Worm (Caenorhabditis elegans) whole organism, L1 larva: Measurements from ENCODE around the gene str-140.

Experiments used
- C04F5.9 ChIP-seq: sonication (generic microtip); optimal IDR thresholded peaks from 2 replicates; lab custom pipeline; 2016; ENCODE audit warnings: missing genetic modification characterization, missing compliant biosample characterization
- C16A3.4 ChIP-seq: fragments of 150-350 bp; optimal IDR thresholded peaks from 2 replicates; lab custom pipeline; 2014; ENCODE audit warnings: missing biosample characterization, missing genetic modification characterization
- C34B4.2 ChIP-seq: sonication (generic microtip); optimal IDR thresholded peaks from 2 replicates; lab custom pipeline; 2017; ENCODE audit warnings: mild to moderate bottlenecking, missing genetic modification characterization, missing compliant biosample characterization
- Y116A8C.19 ChIP-seq: sonication (generic microtip); optimal IDR thresholded peaks from 2 replicates; lab custom pipeline; 2016; ENCODE audit warnings: missing compliant biosample characterization, missing genetic modification characterization, borderline replicate concordance
- aha-1 ChIP-seq: fragments of 150-350 bp; optimal IDR thresholded peaks from 2 replicates; lab custom pipeline; 2014; ENCODE audit warnings: missing biosample characterization, missing genetic modification characterization
- alr-1 ChIP-seq: fragments of 200-800 bp; sonication (Bioruptor generic); optimal IDR thresholded peaks from 2 replicates; lab custom pipeline; 2018; ENCODE audit warnings: borderline replicate concordance, mild to moderate bottlenecking, missing genetic modification characterization, missing compliant biosample characterization
- aly-2 ChIP-seq: fragments of 150-350 bp; optimal IDR thresholded peaks from 2 replicates; lab custom pipeline; 2014; ENCODE audit warnings: missing biosample characterization, missing genetic modification characterization
- ama-1 ChIP-seq: fragments of 150-350 bp; optimal IDR thresholded peaks from 2 replicates; lab custom pipeline; 2014
- blmp-1 ChIP-seq: fragments of 150-350 bp; optimal IDR thresholded peaks from 2 replicates; lab custom pipeline; 2014; ENCODE audit warnings: missing biosample characterization, missing genetic modification characterization
- ceh-63 ChIP-seq: fragments of 200-800 bp; sonication (Bioruptor generic); optimal IDR thresholded peaks from 2 replicates; lab custom pipeline; 2018; ENCODE audit warnings: mild to moderate bottlenecking, missing genetic modification characterization, missing compliant biosample characterization
- ceh-82 ChIP-seq, 3 experiments: fragments of 150-350 bp in 1 of 3; sonication (generic microtip) in 2 of 3; optimal IDR thresholded peaks; 2 replicates each; lab custom pipeline; 2014 to 2017; ENCODE audit warnings: missing biosample characterization in 3 of 3, missing genetic modification characterization in 3 of 3
- ceh-88 ChIP-seq: fragments of 200-800 bp; sonication (Bioruptor generic); IDR thresholded peaks from 2 replicates; pipeline ENCODE4 v1.3.6; 2022; ENCODE audit warnings: missing genetic modification characterization, missing compliant biosample characterization
- ces-1 ChIP-seq: fragments of 150-350 bp; optimal IDR thresholded peaks from 2 replicates; lab custom pipeline; 2014; ENCODE audit warnings: missing biosample characterization, missing genetic modification reagents, missing genetic modification characterization
- dpl-1 ChIP-seq, 3 experiments: fragments of 150-350 bp in 2 of 3; sonication (generic microtip) in 1 of 3; optimal IDR thresholded peaks; 2 replicates each; lab custom pipeline; 2014 to 2017; ENCODE audit warnings: missing biosample characterization in 3 of 3, missing genetic modification characterization in 3 of 3, missing genetic modification reagents in 3 of 3
- dsc-1 ChIP-seq: sonication (generic microtip); optimal IDR thresholded peaks from 2 replicates; lab custom pipeline; 2016; ENCODE audit warnings: mild to moderate bottlenecking, missing genetic modification characterization, missing compliant biosample characterization
- efl-1 ChIP-seq, 4 experiments: fragments of 150-350 bp; optimal IDR thresholded peaks in 3 of 4; peaks in 1 of 4; 1 replicate in 1 of 4; 2 replicates in 3 of 4; lab custom pipeline; 2014; ENCODE audit warnings: missing biosample characterization in 2 of 4, missing genetic modification characterization in 2 of 4, missing genetic modification reagents in 2 of 4
- efl-3 ChIP-seq: fragments of 200-800 bp; sonication (Bioruptor generic); optimal IDR thresholded peaks from 2 replicates; lab custom pipeline; 2018; ENCODE audit warnings: mild to moderate bottlenecking, missing genetic modification characterization, missing compliant biosample characterization
- egl-13 ChIP-seq: sonication (generic microtip); optimal IDR thresholded peaks from 2 replicates; lab custom pipeline; 2016; ENCODE audit warnings: missing genotype, missing genetic modification reagents, missing genetic modification characterization, missing compliant biosample characterization
- egl-27 ChIP-seq, 2 experiments: fragments of 150-350 bp in 1 of 2; sonication (generic microtip); optimal IDR thresholded peaks; 3 replicates each; lab custom pipeline; 2017 to 2018; ENCODE audit warnings: missing biosample characterization in 2 of 2, missing genetic modification characterization in 2 of 2, missing genetic modification reagents in 2 of 2
- elt-2 ChIP-seq: sonication (generic microtip); optimal IDR thresholded peaks from 2 replicates; lab custom pipeline; 2016; ENCODE audit warnings: missing genetic modification characterization, mild to moderate bottlenecking, inconsistent platforms, missing compliant biosample characterization, missing genetic modification reagents
- elt-3 ChIP-seq, 6 experiments: fragments of 150-350 bp in 1 of 6; sonication (generic microtip); optimal IDR thresholded peaks; 2 replicates each; lab custom pipeline; 2017 to 2018; ENCODE audit warnings: missing biosample characterization in 6 of 6, missing genetic modification characterization in 6 of 6, inconsistent platforms in 1 of 6
- ets-5 ChIP-seq: fragments of 200-800 bp; sonication (Bioruptor generic); IDR thresholded peaks from 2 replicates; pipeline ENCODE4 v1.3.6; 2022; ENCODE audit warnings: missing genetic modification characterization, missing compliant biosample characterization
- fkh-10 ChIP-seq: sonication (generic microtip); optimal IDR thresholded peaks from 2 replicates; lab custom pipeline; 2017; ENCODE audit warnings: missing biosample characterization, missing genetic modification reagents, missing genetic modification characterization
- fkh-8 ChIP-seq: sonication (generic microtip); optimal IDR thresholded peaks from 2 replicates; lab custom pipeline; 2016; ENCODE audit warnings: mild to moderate bottlenecking, missing genetic modification characterization, missing compliant biosample characterization
- grh-1 ChIP-seq: fragments of 200-800 bp; sonication (Bioruptor generic); IDR thresholded peaks from 2 replicates; pipeline ENCODE4 v1.3.6; 2022; ENCODE audit warnings: missing genetic modification reagents, missing genetic modification characterization, missing compliant biosample characterization
- hlh-4 ChIP-seq: sonication (generic microtip); optimal IDR thresholded peaks from 2 replicates; lab custom pipeline; 2016; ENCODE audit warnings: mild to moderate bottlenecking, missing genetic modification characterization, missing compliant biosample characterization
- hpl-2 ChIP-seq: fragments of 150-350 bp; optimal IDR thresholded peaks from 2 replicates; lab custom pipeline; 2014; ENCODE audit warnings: missing biosample characterization, missing genetic modification reagents, missing genetic modification characterization
- irx-1 ChIP-seq: sonication (generic microtip); optimal IDR thresholded peaks from 2 replicates; lab custom pipeline; 2016; ENCODE audit warnings: missing genetic modification characterization, missing compliant biosample characterization
- lin-35 ChIP-seq, 2 experiments: fragments of 150-350 bp; optimal IDR thresholded peaks; 2 replicates each; lab custom pipeline; 2014; ENCODE audit warnings: missing biosample characterization in 2 of 2, missing genetic modification characterization in 2 of 2, missing genetic modification reagents in 2 of 2
- lir-3 ChIP-seq: sonication (generic microtip); optimal IDR thresholded peaks from 2 replicates; lab custom pipeline; 2016; ENCODE audit warnings: mild to moderate bottlenecking, missing genetic modification characterization, moderate library complexity, missing compliant biosample characterization; ENCODE audit not compliant: poor library complexity
- mab-9 ChIP-seq: fragments of 200-800 bp; sonication (Bioruptor generic); IDR thresholded peaks from 2 replicates; pipeline ENCODE4 v1.3.6; 2022; ENCODE audit warnings: missing genetic modification reagents, missing genetic modification characterization, missing compliant biosample characterization
- mdl-1 ChIP-seq, 2 experiments: fragments of 150-350 bp; optimal IDR thresholded peaks; 2 replicates each; lab custom pipeline; 2014 to 2017; ENCODE audit warnings: missing biosample characterization in 2 of 2, missing genetic modification characterization in 2 of 2, inconsistent platforms in 1 of 2
- nhr-11 ChIP-seq: fragments of 150-350 bp; optimal IDR thresholded peaks from 2 replicates; lab custom pipeline; 2014; ENCODE audit warnings: missing biosample characterization, missing genetic modification characterization
- nhr-12 ChIP-seq: sonication (generic microtip); optimal IDR thresholded peaks from 2 replicates; lab custom pipeline; 2017; ENCODE audit warnings: missing biosample characterization, missing genetic modification characterization
- nhr-19 ChIP-seq: fragments of 200-800 bp; sonication (Bioruptor generic); conservative IDR thresholded peaks from 2 replicates; pipeline ENCODE4 v1.3.6; 2022; ENCODE audit warnings: missing genetic modification characterization, missing compliant biosample characterization
- nhr-237 ChIP-seq: fragments of 150-350 bp; optimal IDR thresholded peaks from 2 replicates; lab custom pipeline; 2014; ENCODE audit warnings: missing biosample characterization, missing genetic modification characterization
- nhr-28 ChIP-seq: fragments of 150-350 bp; optimal IDR thresholded peaks from 2 replicates; lab custom pipeline; 2014; ENCODE audit warnings: missing biosample characterization, missing genetic modification characterization
- nhr-71 ChIP-seq: sonication (generic microtip); optimal IDR thresholded peaks from 2 replicates; lab custom pipeline; 2016; ENCODE audit warnings: mild to moderate bottlenecking, missing genetic modification characterization, moderate library complexity, missing compliant biosample characterization
- nhr-77 ChIP-seq: fragments of 150-350 bp; optimal IDR thresholded peaks from 2 replicates; lab custom pipeline; 2014; ENCODE audit warnings: missing biosample characterization, missing genetic modification characterization
- nhr-85 ChIP-seq: sonication (generic microtip); peaks from one replicate; lab custom pipeline; 2016; ENCODE audit warnings: missing genetic modification characterization, inconsistent platforms, missing compliant biosample characterization
- rnt-1 ChIP-seq: sonication (generic microtip); optimal IDR thresholded peaks from 2 replicates; lab custom pipeline; 2016; ENCODE audit warnings: mild to moderate bottlenecking, missing genetic modification characterization, moderate library complexity, missing compliant biosample characterization
- skn-1 ChIP-seq: fragments of 150-350 bp; optimal IDR thresholded peaks from 2 replicates; lab custom pipeline; 2014; ENCODE audit warnings: missing biosample characterization, missing genetic modification characterization
- snu-23 ChIP-seq: sonication (generic microtip); optimal IDR thresholded peaks from 2 replicates; lab custom pipeline; 2016; ENCODE audit warnings: missing genetic modification characterization, missing compliant biosample characterization
- tbx-2 ChIP-seq: sonication (generic microtip); optimal IDR thresholded peaks from 2 replicates; lab custom pipeline; 2016; ENCODE audit warnings: missing genetic modification characterization, missing compliant biosample characterization
- tlp-1 ChIP-seq: fragments of 150-350 bp; optimal IDR thresholded peaks from 2 replicates; lab custom pipeline; 2014; ENCODE audit warnings: missing biosample characterization, missing genetic modification characterization
- unc-86 ChIP-seq: sonication (generic microtip); optimal IDR thresholded peaks from 2 replicates; lab custom pipeline; 2016; ENCODE audit warnings: missing genetic modification characterization, missing compliant biosample characterization
- unc-98 ChIP-seq: fragments of 200-800 bp; sonication (Bioruptor generic); IDR thresholded peaks from 2 replicates; pipeline ENCODE4 v1.3.6; 2022; ENCODE audit warnings: missing genetic modification characterization, missing compliant biosample characterization
- xbp-1 ChIP-seq: sonication (generic microtip); optimal IDR thresholded peaks from 2 replicates; lab custom pipeline; 2016; ENCODE audit warnings: missing genetic modification characterization, missing compliant biosample characterization
- zip-4 ChIP-seq: fragments of 200-800 bp; sonication (Bioruptor generic); optimal IDR thresholded peaks from 2 replicates; lab custom pipeline; 2018; ENCODE audit warnings: mild to moderate bottlenecking, missing genetic modification characterization, moderate library complexity, missing compliant biosample characterization
- ztf-4 ChIP-seq: fragments of 150-350 bp; optimal IDR thresholded peaks from 2 replicates; lab custom pipeline; 2014; ENCODE audit warnings: missing biosample characterization, missing genetic modification characterization

str-140 gene

ce11 chrV:8044957-8045356 is 22.7 kb downstream of the str-140 start (continued):
- no peak for TF ChIP-seq tlp-1 (tag; lab: Kevin White, UChicago)
- no peak for TF ChIP-seq fkh-10
- no peak for TF ChIP-seq nhr-28 (tag; lab: Kevin White, UChicago)
- TF ChIP-seq nhr-71 (tag; lab: Kevin White, UChicago) = no peak
- no peak for TF ChIP-seq mdl-1 (tag; optimal IDR thresholded peaks at IDR 0.05; lab: Kevin White, UChicago)
- TF ChIP-seq egl-27 (tag; optimal IDR thresholded peaks at IDR 0.05; lab: Kevin White, UChicago) = no peak
- TF ChIP-seq nhr-85 (tag; lab: Kevin White, UChicago) = peak; percentile 84
- peak; percentile 2 for TF ChIP-seq snu-23 (GFP tag; lab: Kevin White, UChicago)
- no peak for TF ChIP-seq hlh-4
- no peak for TF ChIP-seq nhr-237 (tag; lab: Kevin White, UChicago)
- TF ChIP-seq ceh-63 (GFP tag; lab: Kevin White, UChicago) = no peak
- no peak for TF ChIP-seq tbx-2 (tag; lab: Kevin White, UChicago)
- no peak for TF ChIP-seq unc-98
- TF ChIP-seq grh-1 (GFP tag; lab: Robert Waterston, UW) = 0 out of 2 replicates have a peak, but pooled peaks have one; percentile 7
- TF ChIP-seq dpl-1 (GFP tag; optimal IDR thresholded peaks at IDR 0.05; lab: Kevin White, UChicago) = no peak
- no peak for TF ChIP-seq ces-1 (GFP tag; lab: Kevin White, UChicago)
- TF ChIP-seq zip-4 = no peak
- no peak for TF ChIP-seq unc-86
- TF ChIP-seq nhr-19 (GFP tag; lab: Robert Waterston, UW) = no peak
- TF ChIP-seq blmp-1 (tag; lab: Kevin White, UChicago) = peak; percentile 68
- TF ChIP-seq C34B4.2 (tag; lab: Kevin White, UChicago) = no peak
- no peak for TF ChIP-seq efl-1 (optimal IDR thresholded peaks at IDR 0.05; lab: Kevin White, UChicago)
- peak in 1 of 2 experiments; percentile 66 for TF ChIP-seq efl-1 (GFP tag; optimal IDR thresholded peaks at IDR 0.05 in 1 of 2; lab: Kevin White, UChicago)
- TF ChIP-seq hpl-2 (GFP tag; lab: Kevin White, UChicago) = no peak
- no peak for TF ChIP-seq xbp-1
- TF ChIP-seq ztf-4 = no peak
- no peak for TF ChIP-seq nhr-11 (tag; lab: Kevin White, UChicago)
- no peak for TF ChIP-seq C16A3.4 (tag; lab: Kevin White, UChicago)
- TF ChIP-seq alr-1 (tag; lab: Kevin White, UChicago) = no peak
- TF ChIP-seq skn-1 = no peak
- TF ChIP-seq irx-1 (tag; lab: Kevin White, UChicago) = no peak
- TF ChIP-seq ets-5 (GFP tag; lab: Robert Waterston, UW) = no peak

- TF ChIP-seq ceh-88 (GFP tag; lab: Robert Waterston, UW) = no peak
- TF ChIP-seq ztf-4 = no peak
- no peak for TF ChIP-seq mdl-1 (tag; optimal IDR thresholded peaks at IDR 0.05; lab: Kevin White, UChicago)
- TF ChIP-seq efl-1 (optimal IDR thresholded peaks at IDR 0.05; lab: Kevin White, UChicago) = no peak
- peak in 1 of 2 experiments; percentile 41 for TF ChIP-seq efl-1 (GFP tag; optimal IDR thresholded peaks at IDR 0.05 in 1 of 2; lab: Kevin White, UChicago)
- TF ChIP-seq grh-1 (GFP tag; lab: Robert Waterston, UW) = no peak
- no peak for TF ChIP-seq dpl-1 (GFP tag; optimal IDR thresholded peaks at IDR 0.05; lab: Kevin White, UChicago)
- TF ChIP-seq rnt-1 (tag; lab: Kevin White, UChicago) = no peak
- TF ChIP-seq blmp-1 (tag; lab: Kevin White, UChicago) = peak; percentile 92
- no peak for TF ChIP-seq efl-3 (GFP tag; lab: Kevin White, UChicago)
- TF ChIP-seq egl-27 (tag; optimal IDR thresholded peaks at IDR 0.05; lab: Kevin White, UChicago) = no peak
- no peak for TF ChIP-seq elt-2 (tag; lab: Kevin White, UChicago)
- no peak for TF ChIP-seq egl-13
- no peak for TF ChIP-seq dsc-1
- TF ChIP-seq lin-35 (GFP tag; optimal IDR thresholded peaks at IDR 0.05; lab: Kevin White, UChicago) = no peak
- TF ChIP-seq nhr-71 (tag; lab: Kevin White, UChicago) = peak; percentile 15
- no peak for TF ChIP-seq lir-3 (tag; lab: Kevin White, UChicago)
- no peak for TF ChIP-seq aha-1 (tag; lab: Kevin White, UChicago)
- no peak for TF ChIP-seq mab-9 (GFP tag; lab: Robert Waterston, UW)
- no peak for TF ChIP-seq ceh-82 (tag; optimal IDR thresholded peaks at IDR 0.05; lab: Kevin White, UChicago)
- no peak for TF ChIP-seq hpl-2 (GFP tag; lab: Kevin White, UChicago)
- TF ChIP-seq fkh-10 = no peak
- no peak for TF ChIP-seq C04F5.9 (tag; lab: Kevin White, UChicago)
- TF ChIP-seq ama-1 (lab: Kevin White, UChicago) = no peak
- no peak for TF ChIP-seq Y116A8C.19 (tag; lab: Kevin White, UChicago)
- TF ChIP-seq nhr-77 (tag; lab: Kevin White, UChicago) = no peak
- TF ChIP-seq C16A3.4 (tag; lab: Kevin White, UChicago) = no peak
- TF ChIP-seq nhr-12 = no peak
- TF ChIP-seq tlp-1 (tag; lab: Kevin White, UChicago) = no peak
- no peak for TF ChIP-seq fkh-8 (tag; lab: Kevin White, UChicago)
- peak in 2 of 6 experiments; percentile 33 to 36 for TF ChIP-seq elt-3 (tag; optimal IDR thresholded peaks at IDR 0.05; lab: Kevin White, UChicago)
- TF ChIP-seq aly-2 (tag; lab: Kevin White, UChicago) = no peak
Observed at ce11 chrV:8043664-8044063, 24.0 kb downstream of the str-140 start.
